Worm (Caenorhabditis elegans) whole organism, L3 larva: ENCODE results near the gene cdh-3.

Experiments
- R02D3.7 ChIP-seq: fragments of 150-350 bp; optimal IDR thresholded peaks from 2 replicates; lab custom pipeline; 2014; ENCODE audit warnings: missing biosample characterization, missing genetic modification characterization
- ZK546.5 ChIP-seq: sonication (generic microtip); optimal IDR thresholded peaks from 2 replicates; lab custom pipeline; 2017; ENCODE audit warnings: missing biosample characterization, missing genetic modification characterization
- aly-2 ChIP-seq: fragments of 150-350 bp; optimal IDR thresholded peaks from 2 replicates; lab custom pipeline; 2014; ENCODE audit warnings: missing biosample characterization, missing genetic modification characterization
- ama-1 ChIP-seq: fragments of 150-350 bp; optimal IDR thresholded peaks from 2 replicates; lab custom pipeline; 2018
- ceh-16 ChIP-seq: sonication (generic microtip); optimal IDR thresholded peaks from 2 replicates; lab custom pipeline; 2017; ENCODE audit warnings: missing biosample characterization, missing genetic modification characterization
- ceh-28 ChIP-seq: fragments of 150-350 bp; optimal IDR thresholded peaks from 2 replicates; lab custom pipeline; 2014; ENCODE audit warnings: missing biosample characterization, missing genetic modification reagents, missing genetic modification characterization
- ceh-82 ChIP-seq: fragments of 150-350 bp; optimal IDR thresholded peaks from 2 replicates; lab custom pipeline; 2014; ENCODE audit warnings: missing biosample characterization, missing genetic modification characterization
- ceh-9 ChIP-seq: sonication (generic microtip); optimal IDR thresholded peaks from 2 replicates; lab custom pipeline; 2018; ENCODE audit warnings: missing biosample characterization, missing genetic modification characterization
- daf-12 ChIP-seq: fragments of 150-350 bp; optimal IDR thresholded peaks from 2 replicates; lab custom pipeline; 2014; ENCODE audit warnings: missing biosample characterization, missing genetic modification reagents, missing genetic modification characterization
- egl-27 ChIP-seq: sonication (generic microtip); optimal IDR thresholded peaks from 4 replicates; lab custom pipeline; 2017; ENCODE audit warnings: missing biosample characterization, missing genetic modification reagents, missing genetic modification characterization
- egl-5 ChIP-seq: fragments of 150-350 bp; optimal IDR thresholded peaks from 2 replicates; lab custom pipeline; 2017; ENCODE audit warnings: missing biosample characterization, missing genetic modification reagents, missing genetic modification characterization, inconsistent platforms
- elt-1 ChIP-seq: fragments of 150-350 bp; optimal IDR thresholded peaks from 2 replicates; lab custom pipeline; 2014; ENCODE audit warnings: missing biosample characterization, missing genetic modification characterization
- elt-2 ChIP-seq: sonication (generic microtip); optimal IDR thresholded peaks from 2 replicates; lab custom pipeline; 2016; ENCODE audit warnings: missing genetic modification reagents, mild to moderate bottlenecking, missing genetic modification characterization, missing compliant biosample characterization
- elt-3 ChIP-seq, 3 experiments: fragments of 150-350 bp in 1 of 3; sonication (generic microtip) in 2 of 3; optimal IDR thresholded peaks; 2 replicates in 2 of 3; 4 replicates in 1 of 3; lab custom pipeline; 2014 to 2017; ENCODE audit warnings: missing biosample characterization in 3 of 3, missing genetic modification characterization in 3 of 3
- eor-1 ChIP-seq, 2 experiments: fragments of 150-350 bp; optimal IDR thresholded peaks; 2 replicates each; lab custom pipeline; 2014 to 2018; ENCODE audit warnings: missing biosample characterization in 2 of 2, missing genetic modification characterization in 2 of 2
- fkh-10 ChIP-seq: sonication (generic microtip); optimal IDR thresholded peaks from 2 replicates; lab custom pipeline; 2017; ENCODE audit warnings: missing biosample characterization, missing genetic modification reagents, missing genetic modification characterization
- fkh-2 ChIP-seq: fragments of 150-350 bp; optimal IDR thresholded peaks from 2 replicates; lab custom pipeline; 2014; ENCODE audit warnings: missing biosample characterization, missing genetic modification reagents, missing genetic modification characterization
- fos-1 ChIP-seq: fragments of 150-350 bp; optimal IDR thresholded peaks from 2 replicates; lab custom pipeline; 2014; ENCODE audit warnings: missing biosample characterization, missing genetic modification characterization
- hmg-11 ChIP-seq: sonication (generic microtip); optimal IDR thresholded peaks from 2 replicates; lab custom pipeline; 2016; ENCODE audit warnings: missing genetic modification characterization, missing compliant biosample characterization
- jun-1 ChIP-seq: fragments of 150-350 bp; optimal IDR thresholded peaks from 2 replicates; lab custom pipeline; 2014; ENCODE audit warnings: missing biosample characterization, missing genetic modification reagents, missing genetic modification characterization
- lin-15B ChIP-seq: fragments of 150-350 bp; optimal IDR thresholded peaks from 2 replicates; lab custom pipeline; 2014; ENCODE audit warnings: missing biosample characterization, missing genetic modification characterization
- lin-39 ChIP-seq: fragments of 150-350 bp; optimal IDR thresholded peaks from 2 replicates; lab custom pipeline; 2018; ENCODE audit warnings: missing biosample characterization, missing genetic modification reagents, missing genetic modification characterization
- lsy-12 ChIP-seq: sonication (generic microtip); optimal IDR thresholded peaks from 2 replicates; lab custom pipeline; 2016; ENCODE audit warnings: mild to moderate bottlenecking, missing genetic modification characterization, missing compliant biosample characterization
- mdl-1 ChIP-seq: fragments of 150-350 bp; optimal IDR thresholded peaks from 2 replicates; lab custom pipeline; 2014; ENCODE audit warnings: missing biosample characterization, missing genetic modification characterization
- mml-1 ChIP-seq: fragments of 150-350 bp; sonication (generic microtip); optimal IDR thresholded peaks from 3 replicates; lab custom pipeline; 2014; ENCODE audit warnings: missing biosample characterization, missing genetic modification characterization
- nfya-1 ChIP-seq: sonication (generic microtip); optimal IDR thresholded peaks from 2 replicates; lab custom pipeline; 2017; ENCODE audit warnings: missing genetic modification characterization, mild to moderate bottlenecking, missing compliant biosample characterization, antibody characterized with exemption, moderate library complexity; ENCODE audit not compliant: insufficient read depth
- nhr-11 ChIP-seq: fragments of 150-350 bp; optimal IDR thresholded peaks from 2 replicates; lab custom pipeline; 2014; ENCODE audit warnings: missing biosample characterization, missing genetic modification characterization
- nhr-12 ChIP-seq: fragments of 150-350 bp; optimal IDR thresholded peaks from 2 replicates; lab custom pipeline; 2014; ENCODE audit warnings: missing biosample characterization, missing genetic modification characterization
- nhr-23 ChIP-seq: fragments of 150-350 bp; optimal IDR thresholded peaks from 2 replicates; lab custom pipeline; 2014; ENCODE audit warnings: missing biosample characterization, missing genetic modification reagents, missing genetic modification characterization
- nhr-237 ChIP-seq: fragments of 150-350 bp; optimal IDR thresholded peaks from 2 replicates; lab custom pipeline; 2014; ENCODE audit warnings: missing biosample characterization, missing genetic modification characterization
- nhr-25 ChIP-seq: sonication (generic microtip); optimal IDR thresholded peaks from 2 replicates; lab custom pipeline; 2017; ENCODE audit warnings: missing biosample characterization, missing genetic modification characterization
- nhr-28 ChIP-seq: fragments of 150-350 bp; optimal IDR thresholded peaks from 2 replicates; lab custom pipeline; 2014; ENCODE audit warnings: missing biosample characterization, missing genetic modification characterization
- nhr-43 ChIP-seq: sonication (generic microtip); optimal IDR thresholded peaks from 2 replicates; lab custom pipeline; 2016; ENCODE audit warnings: mild to moderate bottlenecking, missing genetic modification characterization, missing compliant biosample characterization; ENCODE audit not compliant: poor library complexity, severe bottlenecking
- nhr-67 ChIP-seq: fragments of 150-350 bp; optimal IDR thresholded peaks from 2 replicates; lab custom pipeline; 2014; ENCODE audit warnings: missing biosample characterization, missing genetic modification characterization
- nhr-76 ChIP-seq: fragments of 150-350 bp; sonication (generic microtip); optimal IDR thresholded peaks from 5 replicates; lab custom pipeline; 2014; ENCODE audit warnings: missing biosample characterization, missing genetic modification characterization
- nhr-77 ChIP-seq: fragments of 150-350 bp; optimal IDR thresholded peaks from 2 replicates; lab custom pipeline; 2014; ENCODE audit warnings: missing biosample characterization, missing genetic modification characterization
- pha-4 ChIP-seq: fragments of 150-350 bp; optimal IDR thresholded peaks from 2 replicates; lab custom pipeline; 2014; ENCODE audit warnings: missing biosample characterization, missing genetic modification reagents, missing genetic modification characterization
- pqm-1 ChIP-seq: fragments of 150-350 bp; optimal IDR thresholded peaks from 2 replicates; lab custom pipeline; 2017; ENCODE audit warnings: missing biosample characterization, missing genetic modification characterization, inconsistent platforms
- sea-2 ChIP-seq: fragments of 150-350 bp; sonication (generic microtip); optimal IDR thresholded peaks from 4 replicates; lab custom pipeline; 2014; ENCODE audit warnings: missing biosample characterization, missing genetic modification reagents, missing genetic modification characterization
- skn-1 ChIP-seq: fragments of 150-350 bp; optimal IDR thresholded peaks from 2 replicates; lab custom pipeline; 2014; ENCODE audit warnings: missing biosample characterization, missing genetic modification characterization
- snpc-4 ChIP-seq: fragments of 150-350 bp; optimal IDR thresholded peaks from 2 replicates; lab custom pipeline; 2014; ENCODE audit warnings: missing biosample characterization, missing genetic modification characterization
- tbx-2 ChIP-seq: sonication (generic microtip); optimal IDR thresholded peaks from 2 replicates; lab custom pipeline; 2016; ENCODE audit warnings: mild to moderate bottlenecking, missing genetic modification characterization, missing compliant biosample characterization
- unc-39 ChIP-seq: sonication (generic microtip); optimal IDR thresholded peaks from 4 replicates; lab custom pipeline; 2017; ENCODE audit warnings: missing biosample characterization, missing genetic modification characterization
- unc-62 ChIP-seq: fragments of 150-350 bp; sonication (generic microtip); optimal IDR thresholded peaks from 4 replicates; lab custom pipeline; 2014; ENCODE audit warnings: missing biosample characterization, missing genetic modification reagents, missing genetic modification characterization
- zag-1 ChIP-seq: fragments of 150-350 bp; optimal IDR thresholded peaks from 2 replicates; lab custom pipeline; 2014; ENCODE audit warnings: missing biosample characterization, missing genetic modification characterization
- ztf-11 ChIP-seq: fragments of 150-350 bp; optimal IDR thresholded peaks from 2 replicates; lab custom pipeline; 2014; ENCODE audit warnings: missing biosample characterization, missing genetic modification characterization
- ztf-4 ChIP-seq: fragments of 150-350 bp; optimal IDR thresholded peaks from 2 replicates; lab custom pipeline; 2014; ENCODE audit warnings: missing biosample characterization, missing genetic modification characterization

cdh-3 gene

DNA sequence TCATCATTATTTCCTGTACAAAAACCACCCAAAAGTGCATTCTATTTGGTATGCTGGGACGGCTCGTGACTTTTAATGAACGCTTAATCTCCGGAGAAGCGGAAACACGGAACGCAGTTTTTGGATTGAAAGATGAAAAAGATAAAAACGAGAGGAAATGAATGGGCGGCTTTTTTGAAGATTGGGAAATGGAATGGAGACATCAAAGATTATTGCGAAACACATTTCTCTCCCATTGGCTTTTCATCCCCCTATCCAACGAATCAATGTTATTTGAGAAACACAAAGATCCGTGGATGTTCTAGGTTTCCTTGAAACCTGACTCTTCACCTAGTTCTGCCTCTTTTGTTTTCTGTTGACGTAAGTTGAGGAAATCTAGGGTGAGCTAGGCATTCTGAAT, 29.8 kb downstream of the cdh-3 start:
- no peak for TF ChIP-seq nhr-25 (tag; lab: Kevin White, UChicago)
- no peak for TF ChIP-seq jun-1 (tag; lab: Kevin White, UChicago)
- TF ChIP-seq lin-39 (tag; lab: Kevin White, UChicago) = peak; percentile 30
- no peak for TF ChIP-seq unc-62 (GFP tag; lab: Kevin White, UChicago)
- TF ChIP-seq elt-2 (tag; lab: Kevin White, UChicago) = no peak
- TF ChIP-seq ceh-28 = no peak
- TF ChIP-seq hmg-11 (tag; lab: Kevin White, UChicago) = no peak
- peak; percentile 71 for TF ChIP-seq elt-1 (tag; lab: Kevin White, UChicago)
- TF ChIP-seq elt-3 (tag; optimal IDR thresholded peaks at IDR 0.05; lab: Kevin White, UChicago) = no peak
- no peak for TF ChIP-seq nhr-77 (tag; lab: Kevin White, UChicago)
- no peak for TF ChIP-seq nhr-67 (tag; lab: Kevin White, UChicago)
- TF ChIP-seq nfya-1 (tag; lab: Kevin White, UChicago) = peak; percentile 55
- no peak for TF ChIP-seq nhr-12
- TF ChIP-seq egl-5 = peak; percentile 19
- peak; percentile 11 for TF ChIP-seq nhr-23 (tag; lab: Kevin White, UChicago)
- no peak for TF ChIP-seq zag-1 (tag; lab: Kevin White, UChicago)

DNA sequence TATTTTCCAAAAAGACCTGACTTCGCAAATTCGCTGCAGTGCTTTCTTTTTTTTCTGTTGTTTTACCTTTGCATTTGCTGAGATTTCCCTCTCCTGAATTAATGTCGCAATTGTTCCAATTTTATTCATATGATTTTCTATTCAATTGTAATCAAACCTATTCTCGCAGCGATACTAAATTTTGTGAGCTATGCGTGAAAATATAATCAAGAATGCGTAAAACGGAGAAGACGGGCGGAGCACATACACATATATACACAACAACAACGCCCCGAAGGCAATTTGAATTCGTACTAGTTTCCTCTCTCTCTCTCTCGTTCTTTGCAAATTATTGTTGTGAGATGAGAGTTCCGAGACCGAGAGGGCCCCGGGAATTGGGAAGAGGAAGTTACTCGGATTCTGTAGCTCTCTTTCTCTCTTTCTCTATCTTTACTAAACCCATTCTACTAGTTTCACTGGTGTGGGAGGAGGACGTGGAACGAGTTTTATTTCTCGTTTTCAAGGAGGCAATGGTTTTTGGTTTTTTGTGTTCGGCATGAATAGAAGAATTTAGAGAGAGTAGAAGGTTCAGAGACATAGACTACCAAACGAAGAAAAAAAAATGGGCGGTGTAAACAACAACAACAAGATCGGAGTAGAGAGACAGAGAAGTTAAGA, 30.7 kb downstream of the cdh-3 start:
- TF ChIP-seq mml-1 (tag; lab: Kevin White, UChicago) (no peak), nhr-67 (tag; lab: Kevin White, UChicago) (no peak), nhr-76 (no peak), sea-2 (no peak), nhr-43 (no peak), pha-4 (tag; lab: Kevin White, UChicago) (peak; percentile 4), aly-2 (tag; lab: Kevin White, UChicago) (no peak), fkh-10 (GFP tag; lab: Kevin White, UChicago) (peak; percentile 18), tbx-2 (tag; lab: Kevin White, UChicago) (no peak), nfya-1 (tag; lab: Kevin White, UChicago) (peak; percentile 61), pqm-1 (tag; lab: Kevin White, UChicago) (no peak), lsy-12 (tag; lab: Kevin White, UChicago) (no peak), daf-12 (tag; lab: Kevin White, UChicago) (no peak), egl-5 (peak; percentile 60), ceh-28 (peak; percentile 31), nhr-12 (no peak), nhr-237 (tag; lab: Kevin White, UChicago) (no peak), ceh-82 (tag; lab: Kevin White, UChicago) (no peak), ZK546.5 (tag; lab: Kevin White, UChicago) (no peak), jun-1 (tag; lab: Kevin White, UChicago) (no peak), unc-39 (tag; lab: Kevin White, UChicago) (no peak), nhr-11 (tag; lab: Kevin White, UChicago) (no peak), nhr-28 (tag; lab: Kevin White, UChicago) (no peak), ceh-9 (tag; lab: Kevin White, UChicago) (no peak), mdl-1 (tag; lab: Kevin White, UChicago) (no peak), egl-27 (tag; lab: Kevin White, UChicago) (no peak), ztf-11 (no peak), skn-1 (tag; lab: Kevin White, UChicago) (no peak), ama-1 (peak; percentile 35), elt-1 (tag; lab: Kevin White, UChicago) (no peak), zag-1 (tag; lab: Kevin White, UChicago) (no peak), nhr-23 (tag; lab: Kevin White, UChicago) (no peak), fos-1 (tag; lab: Kevin White, UChicago) (no peak), ceh-16 (no peak), lin-15B (tag; lab: Kevin White, UChicago) (no peak), eor-1 (tag; optimal IDR thresholded peaks at IDR 0.05; lab: Kevin White, UChicago) (no peak), unc-62 (GFP tag; lab: Kevin White, UChicago) (no peak), nhr-25 (tag; lab: Kevin White, UChicago) (peak; percentile 15), R02D3.7 (tag; lab: Kevin White, UChicago) (no peak), snpc-4 (tag; lab: Kevin White, UChicago) (peak; percentile 31), ztf-4 (tag; lab: Kevin White, UChicago) (no peak), elt-3 (tag; optimal IDR thresholded peaks at IDR 0.05; lab: Kevin White, UChicago) (no peak), fkh-2 (tag; lab: Kevin White, UChicago) (no peak), nhr-77 (tag; lab: Kevin White, UChicago) (no peak), elt-2 (tag; lab: Kevin White, UChicago) (no peak), lin-39 (tag; lab: Kevin White, UChicago) (peak; percentile 11), hmg-11 (tag; lab: Kevin White, UChicago) (peak; percentile 62)
- TF ChIP-seq, all 47 proteins: peak for 10
